Worm (Caenorhabditis elegans) whole organism, midembryonic: ENCODE data around the gene sra-14.

Experiments
- T22C8.4 ChIP-seq: fragments of 200-800 bp; sonication (Bioruptor generic); IDR thresholded peaks from 2 replicates; pipeline ENCODE4 v1.3.6; 2022; ENCODE audit warnings: missing genetic modification characterization, missing compliant biosample characterization
- cog-1 ChIP-seq: sonication (generic microtip); optimal IDR thresholded peaks from 2 replicates; lab custom pipeline; 2016; ENCODE audit warnings: missing genetic modification characterization, missing compliant biosample characterization
- flt-1 ChIP-seq: fragments of 200-800 bp; sonication (Bioruptor generic); IDR thresholded peaks from 2 replicates; pipeline ENCODE4 v1.3.6; 2022; ENCODE audit warnings: missing genetic modification characterization, missing compliant biosample characterization
- klf-2 ChIP-seq: fragments of 200-800 bp; sonication (Bioruptor generic); conservative IDR thresholded peaks from 2 replicates; pipeline ENCODE4 v1.3.6; 2022; ENCODE audit warnings: missing genetic modification reagents, missing genetic modification characterization, missing compliant biosample characterization
- med-1 ChIP-seq: sonication (generic microtip); optimal IDR thresholded peaks from 2 replicates; lab custom pipeline; 2017; ENCODE audit warnings: missing genetic modification characterization, mild to moderate bottlenecking, missing compliant biosample characterization, antibody characterized with exemption, missing genetic modification reagents; ENCODE audit not compliant: insufficient read depth
- ref-1 ChIP-seq: fragments of 200-800 bp; sonication (Bioruptor generic); conservative IDR thresholded peaks from 2 replicates; pipeline ENCODE4 v1.3.6; 2022; ENCODE audit warnings: missing genetic modification reagents, missing genetic modification characterization, missing compliant biosample characterization
- tab-1 ChIP-seq: fragments of 200-800 bp; sonication (Bioruptor generic); IDR thresholded peaks from 2 replicates; pipeline ENCODE4 v1.3.6; 2022; ENCODE audit warnings: missing genetic modification characterization, missing compliant biosample characterization
- ztf-23 ChIP-seq: fragments of 200-800 bp; sonication (Bioruptor generic); IDR thresholded peaks from 2 replicates; pipeline ENCODE4 v1.3.6; 2022; ENCODE audit warnings: missing genetic modification reagents, missing genetic modification characterization, missing compliant biosample characterization
- ztf-29 ChIP-seq: fragments of 200-800 bp; sonication (Bioruptor generic); IDR thresholded peaks from 2 replicates; pipeline ENCODE4 v1.3.6; 2022; ENCODE audit warnings: missing genetic modification reagents, missing genetic modification characterization, missing compliant biosample characterization

sra-14 gene

DNA sequence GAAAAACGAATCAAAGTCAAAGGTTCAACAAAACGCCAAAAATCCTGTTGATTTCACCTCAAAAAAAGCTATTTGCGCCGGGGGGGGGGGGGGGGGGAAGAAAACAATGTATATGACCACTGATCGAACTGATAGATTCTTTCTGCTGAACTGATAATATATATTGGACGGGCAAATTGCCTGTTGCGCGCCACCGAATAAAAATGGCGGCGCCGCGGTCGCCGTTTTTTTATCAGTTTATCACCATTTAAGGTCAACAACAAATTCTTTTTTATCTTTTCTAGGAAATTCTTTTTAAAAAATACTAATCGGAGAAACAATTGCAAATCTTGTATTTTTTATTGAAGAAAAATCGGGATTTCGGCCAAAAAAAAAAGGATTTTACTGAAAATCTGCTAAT, 5.3 kb upstream of the sra-14 start:
- no peak for TF ChIP-seq ref-1
- no peak for TF ChIP-seq flt-1 (GFP tag; lab: Robert Waterston, UW)
- no peak for TF ChIP-seq cog-1
- no peak for TF ChIP-seq ztf-29 (GFP tag; lab: Robert Waterston, UW)
- TF ChIP-seq ztf-23 (GFP tag; lab: Robert Waterston, UW) = no peak
- no peak for TF ChIP-seq med-1 (GFP tag; lab: Kevin White, UChicago)
- TF ChIP-seq tab-1 (GFP tag; lab: Robert Waterston, UW) = no peak
- TF ChIP-seq T22C8.4 = no peak
- TF ChIP-seq klf-2 (GFP tag; lab: Robert Waterston, UW) = no peak

DNA sequence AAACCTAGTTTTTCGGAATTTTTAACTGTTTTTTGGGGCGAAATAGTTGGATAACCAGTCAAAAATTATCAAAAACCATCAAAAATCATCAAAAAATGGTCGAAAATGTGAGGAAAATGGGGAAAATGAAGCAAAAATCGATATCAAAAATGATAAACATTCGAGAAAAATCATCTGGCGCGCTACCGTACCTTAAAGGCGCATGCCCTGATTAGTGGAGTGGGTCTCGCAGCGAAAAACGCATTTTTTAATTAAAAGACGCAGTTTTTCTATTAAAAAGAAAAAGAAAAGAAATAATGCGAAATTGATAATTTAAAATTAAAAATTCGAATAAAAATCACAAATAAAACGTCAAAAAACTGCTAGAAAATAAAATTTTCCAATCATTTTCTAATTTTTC, 4.7 kb upstream of the sra-14 start, which contains the start of gene F35C5.1:
Gene F35C5.1 (plus strand): TSS at position 399 of the 400 bp plus-strand sequence.
- TF ChIP-seq ztf-29 (GFP tag; lab: Robert Waterston, UW) (no peak), ztf-23 (GFP tag; lab: Robert Waterston, UW) (no peak), flt-1 (GFP tag; lab: Robert Waterston, UW) (no peak), cog-1 (no peak), ref-1 (no peak), med-1 (GFP tag; lab: Kevin White, UChicago) (no peak), tab-1 (GFP tag; lab: Robert Waterston, UW) (no peak), klf-2 (GFP tag; lab: Robert Waterston, UW) (no peak), T22C8.4 (no peak)

DNA sequence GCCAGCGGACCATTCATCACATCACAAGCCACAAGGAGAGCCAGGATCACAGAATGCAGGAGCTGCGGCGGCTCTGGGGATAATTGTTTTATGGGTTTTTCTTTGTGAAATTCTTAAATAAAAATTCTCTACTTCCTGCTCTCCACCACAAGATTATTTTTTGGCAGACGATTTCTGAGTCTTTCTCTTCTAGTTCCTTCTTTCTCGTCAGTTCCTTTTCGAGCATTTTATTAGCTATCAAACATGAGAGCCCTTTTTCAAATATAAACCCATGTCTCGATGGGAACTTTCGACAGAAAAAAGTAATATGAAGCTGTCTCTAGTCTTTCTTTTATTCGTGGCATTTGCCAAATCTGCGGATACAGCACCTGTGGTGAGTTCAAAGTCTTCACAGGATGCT, 3.4 kb downstream of the sra-14 start, which contains the start of gene F35C5.3:
Gene F35C5.3 (plus strand): TSS at position 301 of the 400 bp plus-strand sequence.
- no peak for TF ChIP-seq med-1 (GFP tag; lab: Kevin White, UChicago)
- no peak for TF ChIP-seq ztf-29 (GFP tag; lab: Robert Waterston, UW)
- TF ChIP-seq cog-1 = no peak
- TF ChIP-seq tab-1 (GFP tag; lab: Robert Waterston, UW) = no peak
- no peak for TF ChIP-seq klf-2 (GFP tag; lab: Robert Waterston, UW)
- TF ChIP-seq flt-1 (GFP tag; lab: Robert Waterston, UW) = no peak
- TF ChIP-seq T22C8.4 = no peak
- TF ChIP-seq ref-1 = no peak
- TF ChIP-seq ztf-23 (GFP tag; lab: Robert Waterston, UW) = no peak

ce11 chrII:12892407-12892806, 7.3 kb downstream of the sra-14 start:
- TF ChIP-seq T22C8.4 = no peak
- no peak for TF ChIP-seq ztf-29 (GFP tag; lab: Robert Waterston, UW)
- no peak for TF ChIP-seq cog-1
- TF ChIP-seq klf-2 (GFP tag; lab: Robert Waterston, UW) = no peak
- TF ChIP-seq ztf-23 (GFP tag; lab: Robert Waterston, UW) = no peak
- TF ChIP-seq med-1 (GFP tag; lab: Kevin White, UChicago) = no peak
- no peak for TF ChIP-seq flt-1 (GFP tag; lab: Robert Waterston, UW)

ce11 chrII:12895078-12895670, 10.1 kb downstream of the sra-14 start, which contains the start of the genes clec-62 and clec-63:
TSS of gene clec-62 (minus strand) at chrII:12895128.
TSS of gene clec-63 (plus strand) at chrII:12895638.
- TF ChIP-seq med-1 (GFP tag; lab: Kevin White, UChicago) (no peak), ztf-29 (GFP tag; lab: Robert Waterston, UW) (no peak), klf-2 (GFP tag; lab: Robert Waterston, UW) (no peak), ref-1 (no peak), T22C8.4 (no peak), flt-1 (GFP tag; lab: Robert Waterston, UW) (no peak), tab-1 (GFP tag; lab: Robert Waterston, UW) (no peak), cog-1 (no peak), ztf-23 (GFP tag; lab: Robert Waterston, UW) (no peak)

ce11 chrII:12896666-12897065, 11.6 kb downstream of the sra-14 start:
- TF ChIP-seq cog-1 (no peak), ztf-23 (GFP tag; lab: Robert Waterston, UW) (no peak), med-1 (GFP tag; lab: Kevin White, UChicago) (no peak), T22C8.4 (no peak), ztf-29 (GFP tag; lab: Robert Waterston, UW) (no peak), flt-1 (GFP tag; lab: Robert Waterston, UW) (no peak), ref-1 (no peak), tab-1 (GFP tag; lab: Robert Waterston, UW) (no peak), klf-2 (GFP tag; lab: Robert Waterston, UW) (no peak)

- TF ChIP-seq klf-2 (GFP tag; lab: Robert Waterston, UW) = no peak
- TF ChIP-seq ztf-29 (GFP tag; lab: Robert Waterston, UW) = no peak
- TF ChIP-seq tab-1 (GFP tag; lab: Robert Waterston, UW) = no peak
- TF ChIP-seq ztf-23 (GFP tag; lab: Robert Waterston, UW) = no peak
- TF ChIP-seq cog-1 = no peak
- TF ChIP-seq T22C8.4 = no peak
- TF ChIP-seq flt-1 (GFP tag; lab: Robert Waterston, UW) = no peak
- TF ChIP-seq med-1 (GFP tag; lab: Kevin White, UChicago) = no peak
- no peak for TF ChIP-seq ref-1
Observed at ce11 chrII:12897361-12897760, 12.3 kb downstream of the sra-14 start.

ce11 chrII:12897942-12898341, 12.9 kb downstream of the sra-14 start, which contains the start of gene clec-64:
TSS of gene clec-64 (plus strand) at chrII:12898242.
- TF ChIP-seq T22C8.4 (no peak), klf-2 (GFP tag; lab: Robert Waterston, UW) (no peak), ztf-29 (GFP tag; lab: Robert Waterston, UW) (no peak), tab-1 (GFP tag; lab: Robert Waterston, UW) (no peak), ref-1 (no peak), ztf-23 (GFP tag; lab: Robert Waterston, UW) (no peak), med-1 (GFP tag; lab: Kevin White, UChicago) (no peak), cog-1 (no peak)

- no peak for TF ChIP-seq cog-1
- TF ChIP-seq T22C8.4 = no peak
- TF ChIP-seq flt-1 (GFP tag; lab: Robert Waterston, UW) = no peak
- no peak for TF ChIP-seq ztf-23 (GFP tag; lab: Robert Waterston, UW)
- no peak for TF ChIP-seq ztf-29 (GFP tag; lab: Robert Waterston, UW)
- TF ChIP-seq med-1 (GFP tag; lab: Kevin White, UChicago) = no peak
- no peak for TF ChIP-seq ref-1
- TF ChIP-seq klf-2 (GFP tag; lab: Robert Waterston, UW) = no peak
- TF ChIP-seq tab-1 (GFP tag; lab: Robert Waterston, UW) = no peak
Observed at ce11 chrII:12901025-12901424, 16.0 kb downstream of the sra-14 start, which contains the start of gene clec-65. TSS of gene clec-65 (plus strand) at chrII:12901325.
